Fruit fly (Drosophila melanogaster): ENCODE measurements around the gene CG14257.

CG14257 gene

DNA sequence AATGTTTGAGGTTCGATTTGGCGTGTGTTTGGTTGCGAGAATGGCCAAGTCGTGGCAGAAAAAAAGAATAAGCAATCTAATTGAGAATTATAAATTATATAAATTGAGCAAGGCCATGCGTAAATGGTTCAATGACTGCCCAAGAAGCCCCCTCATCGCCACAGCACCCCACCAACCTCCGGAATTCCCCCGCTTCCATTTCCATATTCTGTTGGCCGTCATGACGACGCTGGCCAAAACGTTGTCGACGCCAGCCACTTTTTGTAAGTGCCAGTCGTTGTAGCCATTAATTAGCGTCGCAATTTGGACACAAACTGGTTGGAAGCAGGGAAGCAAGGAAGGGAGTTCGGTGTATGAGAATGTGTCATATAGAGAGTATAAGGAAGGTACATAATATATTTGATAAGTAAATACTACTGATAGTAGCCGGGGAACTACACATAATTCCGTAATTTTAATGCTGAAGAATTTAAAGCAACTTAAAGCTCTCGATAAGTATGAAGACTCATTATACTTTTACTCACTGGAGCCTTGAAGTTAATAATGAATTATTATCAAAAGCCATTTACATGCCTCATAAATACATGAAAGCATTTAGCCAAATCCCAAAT, 55.0 kb downstream of the CG14257 start:
- TF ChIP-seq insv (optimal IDR thresholded peaks at IDR 0.05) (no peak), psq (optimal IDR thresholded peaks at IDR 0.05) (no peak), Myc (optimal IDR thresholded peaks at IDR 0.05) (no peak), ttk (optimal IDR thresholded peaks at IDR 0.05) (no peak), h (optimal IDR thresholded peaks at IDR 0.05) (no peak), Sin3A (optimal IDR thresholded peaks at IDR 0.05) (no peak)

DNA sequence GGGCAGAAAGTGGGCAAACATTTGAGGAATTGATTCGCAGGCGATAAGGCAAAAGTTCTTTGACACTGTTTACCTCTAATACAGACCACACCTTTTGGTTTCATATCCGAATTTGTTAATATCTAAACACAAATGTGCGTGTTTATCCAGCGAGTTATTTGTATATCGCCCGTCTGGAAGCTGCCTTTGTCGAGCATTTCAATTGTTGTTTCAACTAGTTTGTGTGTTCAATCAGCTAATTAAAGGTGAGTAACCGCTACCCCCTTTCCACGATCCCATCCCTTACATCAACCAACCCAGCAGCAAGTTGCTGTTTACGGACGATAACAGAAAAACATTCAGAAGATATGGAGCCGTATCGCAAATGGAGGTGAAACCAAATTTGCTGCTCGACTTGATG, 55.7 kb downstream of the CG14257 start:
- no peak for TF ChIP-seq Myc (optimal IDR thresholded peaks at IDR 0.05)
- TF ChIP-seq ttk (optimal IDR thresholded peaks at IDR 0.05) = no peak
- no peak for TF ChIP-seq h (optimal IDR thresholded peaks at IDR 0.05)
- no peak for TF ChIP-seq Sin3A (optimal IDR thresholded peaks at IDR 0.05)
- no peak for TF ChIP-seq psq (optimal IDR thresholded peaks at IDR 0.05)
- no peak for TF ChIP-seq insv (optimal IDR thresholded peaks at IDR 0.05)

Measured in Kc167 (cell line).